Worm (Caenorhabditis elegans): ENCODE results near the gene ptp-8.

DNA sequence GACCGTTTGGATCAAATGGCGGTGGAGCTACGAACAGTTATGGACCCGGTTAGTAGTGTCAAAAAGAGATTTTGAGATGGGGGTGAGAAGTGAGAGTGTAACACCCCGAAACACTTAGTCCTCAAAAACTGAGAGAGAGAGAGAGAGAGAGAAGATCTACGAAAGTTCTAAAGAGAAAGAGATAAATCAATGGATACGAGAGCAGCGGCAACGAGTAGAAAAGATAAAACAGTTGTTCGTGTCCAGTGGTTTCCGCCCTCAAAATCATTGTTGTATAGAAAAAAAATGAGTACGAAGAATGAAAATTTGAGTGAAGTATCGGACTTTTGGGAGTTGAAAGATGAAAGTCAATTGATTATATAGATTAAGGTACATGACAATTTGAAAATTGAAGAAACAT lies 47.1 kb downstream of the ptp-8 start:
- no peak for TF ChIP-seq dmd-4 (tag; optimal IDR thresholded peaks at IDR 0.05)
- no peak for TF ChIP-seq nhr-25 (tag; optimal IDR thresholded peaks at IDR 0.05)
- TF ChIP-seq lin-13 (GFP tag; optimal IDR thresholded peaks at IDR 0.05) = no peak
- TF ChIP-seq unc-55 (GFP tag; optimal IDR thresholded peaks at IDR 0.05) = no peak
- TF ChIP-seq ztf-4 (tag; optimal IDR thresholded peaks at IDR 0.05) = no peak
- no peak for TF ChIP-seq fos-1 (tag; optimal IDR thresholded peaks at IDR 0.05)
- no peak for TF ChIP-seq ceh-82 (tag; optimal IDR thresholded peaks at IDR 0.05)
- no peak for TF ChIP-seq ama-1 (optimal IDR thresholded peaks at IDR 0.05)
- no peak for TF ChIP-seq lsy-2 (tag; optimal IDR thresholded peaks at IDR 0.05)
- TF ChIP-seq nhr-11 (tag; optimal IDR thresholded peaks at IDR 0.05) = no peak
- no peak for TF ChIP-seq elt-1 (tag; optimal IDR thresholded peaks at IDR 0.05)
- TF ChIP-seq blmp-1 (tag; optimal IDR thresholded peaks at IDR 0.05; ENCODE audit: insufficient read depth) = no peak
- TF ChIP-seq mdl-1 (tag; optimal IDR thresholded peaks at IDR 0.05) = no peak

All from whole organism, L2 larva.